Worm (Caenorhabditis elegans) whole organism, L1 larva: ENCODE data around the gene Y73F8A.23.

ENCODE experiments used
- C04F5.9 ChIP-seq: sonication (generic microtip); optimal IDR thresholded peaks from 2 replicates; lab custom pipeline; 2016; ENCODE audit warnings: missing genetic modification characterization, missing compliant biosample characterization
- C16A3.4 ChIP-seq: fragments of 150-350 bp; optimal IDR thresholded peaks from 2 replicates; lab custom pipeline; 2014; ENCODE audit warnings: missing biosample characterization, missing genetic modification characterization
- Y116A8C.19 ChIP-seq: sonication (generic microtip); optimal IDR thresholded peaks from 2 replicates; lab custom pipeline; 2016; ENCODE audit warnings: missing compliant biosample characterization, missing genetic modification characterization, borderline replicate concordance
- aha-1 ChIP-seq: fragments of 150-350 bp; optimal IDR thresholded peaks from 2 replicates; lab custom pipeline; 2014; ENCODE audit warnings: missing biosample characterization, missing genetic modification characterization
- alr-1 ChIP-seq: fragments of 200-800 bp; sonication (Bioruptor generic); optimal IDR thresholded peaks from 2 replicates; lab custom pipeline; 2018; ENCODE audit warnings: borderline replicate concordance, mild to moderate bottlenecking, missing genetic modification characterization, missing compliant biosample characterization
- aly-2 ChIP-seq: fragments of 150-350 bp; optimal IDR thresholded peaks from 2 replicates; lab custom pipeline; 2014; ENCODE audit warnings: missing biosample characterization, missing genetic modification characterization
- blmp-1 ChIP-seq: fragments of 150-350 bp; optimal IDR thresholded peaks from 2 replicates; lab custom pipeline; 2014; ENCODE audit warnings: missing biosample characterization, missing genetic modification characterization
- ceh-63 ChIP-seq: fragments of 200-800 bp; sonication (Bioruptor generic); optimal IDR thresholded peaks from 2 replicates; lab custom pipeline; 2018; ENCODE audit warnings: mild to moderate bottlenecking, missing genetic modification characterization, missing compliant biosample characterization
- ceh-88 ChIP-seq: fragments of 200-800 bp; sonication (Bioruptor generic); IDR thresholded peaks from 2 replicates; pipeline ENCODE4 v1.3.6; 2022; ENCODE audit warnings: missing genetic modification characterization, missing compliant biosample characterization
- ces-1 ChIP-seq: fragments of 150-350 bp; optimal IDR thresholded peaks from 2 replicates; lab custom pipeline; 2014; ENCODE audit warnings: missing biosample characterization, missing genetic modification reagents, missing genetic modification characterization
- dpl-1 ChIP-seq, 3 experiments: fragments of 150-350 bp in 2 of 3; sonication (generic microtip) in 1 of 3; optimal IDR thresholded peaks; 2 replicates each; lab custom pipeline; 2014 to 2017; ENCODE audit warnings: missing biosample characterization in 3 of 3, missing genetic modification characterization in 3 of 3, missing genetic modification reagents in 3 of 3
- dsc-1 ChIP-seq: sonication (generic microtip); optimal IDR thresholded peaks from 2 replicates; lab custom pipeline; 2016; ENCODE audit warnings: mild to moderate bottlenecking, missing genetic modification characterization, missing compliant biosample characterization
- efl-1 ChIP-seq, 4 experiments: fragments of 150-350 bp; optimal IDR thresholded peaks in 3 of 4; peaks in 1 of 4; 1 replicate in 1 of 4; 2 replicates in 3 of 4; lab custom pipeline; 2014; ENCODE audit warnings: missing biosample characterization in 2 of 4, missing genetic modification characterization in 2 of 4, missing genetic modification reagents in 2 of 4
- egl-13 ChIP-seq: sonication (generic microtip); optimal IDR thresholded peaks from 2 replicates; lab custom pipeline; 2016; ENCODE audit warnings: missing genotype, missing genetic modification reagents, missing genetic modification characterization, missing compliant biosample characterization
- elt-2 ChIP-seq: sonication (generic microtip); optimal IDR thresholded peaks from 2 replicates; lab custom pipeline; 2016; ENCODE audit warnings: missing genetic modification characterization, mild to moderate bottlenecking, inconsistent platforms, missing compliant biosample characterization, missing genetic modification reagents
- elt-3 ChIP-seq, 6 experiments: fragments of 150-350 bp in 1 of 6; sonication (generic microtip); optimal IDR thresholded peaks; 2 replicates each; lab custom pipeline; 2017 to 2018; ENCODE audit warnings: missing biosample characterization in 6 of 6, missing genetic modification characterization in 6 of 6, inconsistent platforms in 1 of 6
- fkh-10 ChIP-seq: sonication (generic microtip); optimal IDR thresholded peaks from 2 replicates; lab custom pipeline; 2017; ENCODE audit warnings: missing biosample characterization, missing genetic modification reagents, missing genetic modification characterization
- fkh-8 ChIP-seq: sonication (generic microtip); optimal IDR thresholded peaks from 2 replicates; lab custom pipeline; 2016; ENCODE audit warnings: mild to moderate bottlenecking, missing genetic modification characterization, missing compliant biosample characterization
- grh-1 ChIP-seq: fragments of 200-800 bp; sonication (Bioruptor generic); IDR thresholded peaks from 2 replicates; pipeline ENCODE4 v1.3.6; 2022; ENCODE audit warnings: missing genetic modification reagents, missing genetic modification characterization, missing compliant biosample characterization
- hpl-2 ChIP-seq: fragments of 150-350 bp; optimal IDR thresholded peaks from 2 replicates; lab custom pipeline; 2014; ENCODE audit warnings: missing biosample characterization, missing genetic modification reagents, missing genetic modification characterization
- jun-1 ChIP-seq: fragments of 150-350 bp; optimal IDR thresholded peaks from 2 replicates; lab custom pipeline; 2014; ENCODE audit warnings: missing biosample characterization, missing genetic modification reagents, missing genetic modification characterization
- lin-13 ChIP-seq: fragments of 150-350 bp; optimal IDR thresholded peaks from 2 replicates; lab custom pipeline; 2014; ENCODE audit warnings: missing biosample characterization, missing genetic modification reagents, missing genetic modification characterization
- lin-35 ChIP-seq, 2 experiments: fragments of 150-350 bp; optimal IDR thresholded peaks; 2 replicates each; lab custom pipeline; 2014; ENCODE audit warnings: missing biosample characterization in 2 of 2, missing genetic modification characterization in 2 of 2, missing genetic modification reagents in 2 of 2
- lin-39 ChIP-seq: fragments of 150-350 bp; optimal IDR thresholded peaks from 2 replicates; lab custom pipeline; 2014; ENCODE audit warnings: missing biosample characterization, missing genetic modification reagents, missing genetic modification characterization
- lir-3 ChIP-seq: sonication (generic microtip); optimal IDR thresholded peaks from 2 replicates; lab custom pipeline; 2016; ENCODE audit warnings: mild to moderate bottlenecking, missing genetic modification characterization, moderate library complexity, missing compliant biosample characterization; ENCODE audit not compliant: poor library complexity
- lsy-2 ChIP-seq, 2 experiments: fragments of 150-350 bp; optimal IDR thresholded peaks; 2 replicates each; lab custom pipeline; 2014; ENCODE audit warnings: missing biosample characterization in 2 of 2, missing genetic modification characterization in 2 of 2
- mab-9 ChIP-seq: fragments of 200-800 bp; sonication (Bioruptor generic); IDR thresholded peaks from 2 replicates; pipeline ENCODE4 v1.3.6; 2022; ENCODE audit warnings: missing genetic modification reagents, missing genetic modification characterization, missing compliant biosample characterization
- mdl-1 ChIP-seq, 2 experiments: fragments of 150-350 bp; optimal IDR thresholded peaks; 2 replicates each; lab custom pipeline; 2014 to 2017; ENCODE audit warnings: missing biosample characterization in 2 of 2, missing genetic modification characterization in 2 of 2, inconsistent platforms in 1 of 2
- mep-1 ChIP-seq: fragments of 150-350 bp; optimal IDR thresholded peaks from 2 replicates; lab custom pipeline; 2014; ENCODE audit warnings: missing biosample characterization, missing genetic modification characterization
- nhr-19 ChIP-seq: fragments of 200-800 bp; sonication (Bioruptor generic); conservative IDR thresholded peaks from 2 replicates; pipeline ENCODE4 v1.3.6; 2022; ENCODE audit warnings: missing genetic modification characterization, missing compliant biosample characterization
- nhr-20 ChIP-seq: sonication (generic microtip); optimal IDR thresholded peaks from 2 replicates; lab custom pipeline; 2016; ENCODE audit warnings: mild to moderate bottlenecking, missing genetic modification characterization, missing compliant biosample characterization
- nhr-237 ChIP-seq: fragments of 150-350 bp; optimal IDR thresholded peaks from 2 replicates; lab custom pipeline; 2014; ENCODE audit warnings: missing biosample characterization, missing genetic modification characterization
- nhr-28 ChIP-seq: fragments of 150-350 bp; optimal IDR thresholded peaks from 2 replicates; lab custom pipeline; 2014; ENCODE audit warnings: missing biosample characterization, missing genetic modification characterization
- nhr-47 ChIP-seq: sonication (generic microtip); optimal IDR thresholded peaks from 2 replicates; lab custom pipeline; 2016; ENCODE audit warnings: mild to moderate bottlenecking, missing genetic modification characterization, moderate library complexity, missing compliant biosample characterization
- nhr-71 ChIP-seq: sonication (generic microtip); optimal IDR thresholded peaks from 2 replicates; lab custom pipeline; 2016; ENCODE audit warnings: mild to moderate bottlenecking, missing genetic modification characterization, moderate library complexity, missing compliant biosample characterization
- nhr-77 ChIP-seq: fragments of 150-350 bp; optimal IDR thresholded peaks from 2 replicates; lab custom pipeline; 2014; ENCODE audit warnings: missing biosample characterization, missing genetic modification characterization
- nhr-84 ChIP-seq: sonication (generic microtip); optimal IDR thresholded peaks from 2 replicates; lab custom pipeline; 2017; ENCODE audit warnings: missing biosample characterization, missing genetic modification characterization
- nhr-85 ChIP-seq: sonication (generic microtip); peaks from one replicate; lab custom pipeline; 2016; ENCODE audit warnings: missing genetic modification characterization, inconsistent platforms, missing compliant biosample characterization
- nhr-90 ChIP-seq: sonication (generic microtip); optimal IDR thresholded peaks from 2 replicates; lab custom pipeline; 2016; ENCODE audit warnings: mild to moderate bottlenecking, missing genetic modification characterization, missing compliant biosample characterization; ENCODE audit not compliant: poor library complexity
- skn-1 ChIP-seq: fragments of 150-350 bp; optimal IDR thresholded peaks from 2 replicates; lab custom pipeline; 2014; ENCODE audit warnings: missing biosample characterization, missing genetic modification characterization
- snpc-4 ChIP-seq: fragments of 150-350 bp; optimal IDR thresholded peaks from 2 replicates; lab custom pipeline; 2014; ENCODE audit warnings: missing biosample characterization, missing genetic modification characterization
- snu-23 ChIP-seq: sonication (generic microtip); optimal IDR thresholded peaks from 2 replicates; lab custom pipeline; 2016; ENCODE audit warnings: missing genetic modification characterization, missing compliant biosample characterization
- swsn-7 ChIP-seq: sonication (generic microtip); optimal IDR thresholded peaks from 2 replicates; lab custom pipeline; 2016; ENCODE audit warnings: missing genetic modification characterization, missing compliant biosample characterization
- tbx-2 ChIP-seq: sonication (generic microtip); optimal IDR thresholded peaks from 2 replicates; lab custom pipeline; 2016; ENCODE audit warnings: missing genetic modification characterization, missing compliant biosample characterization
- unc-30 ChIP-seq: sonication (generic microtip); optimal IDR thresholded peaks from 2 replicates; lab custom pipeline; 2017; ENCODE audit warnings: missing biosample characterization, missing genetic modification characterization
- unc-98 ChIP-seq: fragments of 200-800 bp; sonication (Bioruptor generic); IDR thresholded peaks from 2 replicates; pipeline ENCODE4 v1.3.6; 2022; ENCODE audit warnings: missing genetic modification characterization, missing compliant biosample characterization
- zip-4 ChIP-seq: fragments of 200-800 bp; sonication (Bioruptor generic); optimal IDR thresholded peaks from 2 replicates; lab custom pipeline; 2018; ENCODE audit warnings: mild to moderate bottlenecking, missing genetic modification characterization, moderate library complexity, missing compliant biosample characterization

Gene Y73F8A.23

DNA sequence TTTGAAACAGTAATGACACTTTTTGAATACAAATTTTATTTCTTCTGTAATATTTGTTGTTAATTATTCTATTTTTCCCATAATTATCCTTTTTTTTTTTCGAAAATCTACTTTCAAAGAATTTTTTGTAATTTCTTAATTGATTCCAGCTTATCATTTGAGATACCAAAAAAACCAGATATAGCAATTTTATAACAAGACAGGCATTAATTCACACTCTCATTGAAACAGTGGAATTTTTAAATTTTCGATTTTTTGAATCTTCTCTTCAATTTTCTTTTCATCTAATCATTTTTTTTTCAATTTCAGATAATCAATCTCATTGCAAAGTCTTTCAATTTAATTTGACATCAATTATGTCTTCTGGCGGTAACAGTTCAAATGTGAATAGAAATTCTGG lies 44.4 kb downstream of the Y73F8A.23 start, which contains the start of gene nhr-5 (continued):
- TF ChIP-seq unc-30 (no peak), mab-9 (GFP tag; lab: Robert Waterston, UW) (no peak), nhr-19 (GFP tag; lab: Robert Waterston, UW) (no peak)
- TF ChIP-seq, all 84 proteins: peak for 0

- TF ChIP-seq Y116A8C.19 (tag; lab: Kevin White, UChicago), result no peak
- TF ChIP-seq tbx-2 (tag; lab: Kevin White, UChicago), result peak; percentile 43
- TF ChIP-seq lir-3, result peak; percentile 29
- TF ChIP-seq blmp-1 (tag; lab: Kevin White, UChicago), result peak; percentile 87
- peak; percentile 54 for TF ChIP-seq nhr-19 (GFP tag; lab: Robert Waterston, UW)
- TF ChIP-seq zip-4 (GFP tag; lab: Kevin White, UChicago), result no peak
- TF ChIP-seq nhr-85 (tag; lab: Kevin White, UChicago), result peak; percentile 99
- peak; percentile 19 for TF ChIP-seq jun-1 (tag; lab: Kevin White, UChicago)
- TF ChIP-seq ces-1 (GFP tag; lab: Kevin White, UChicago), result no peak
- peak; percentile 83 for TF ChIP-seq snu-23
- TF ChIP-seq fkh-10 (GFP tag; lab: Kevin White, UChicago), result no peak
- no peak for TF ChIP-seq unc-98 (GFP tag; lab: Robert Waterston, UW)
- TF ChIP-seq aly-2 (tag; lab: Kevin White, UChicago), result no peak
- TF ChIP-seq efl-1 (optimal IDR thresholded peaks at IDR 0.05; lab: Kevin White, UChicago), result peak; percentile 22 to 35
- TF ChIP-seq efl-1 (GFP tag; optimal IDR thresholded peaks at IDR 0.05 in 1 of 2; lab: Kevin White, UChicago), result peak in 1 of 2 experiments; percentile 93
- peak; percentile 80 for TF ChIP-seq nhr-90 (tag; lab: Kevin White, UChicago)
- TF ChIP-seq lin-35 (GFP tag; optimal IDR thresholded peaks at IDR 0.05; lab: Kevin White, UChicago), result peak in 1 of 2 experiments; percentile 78
- TF ChIP-seq mdl-1 (tag; optimal IDR thresholded peaks at IDR 0.05; lab: Kevin White, UChicago), result peak in 1 of 2 experiments; percentile 40
- peak in 1 of 2 experiments; percentile 60 for TF ChIP-seq lsy-2 (tag; optimal IDR thresholded peaks at IDR 0.05; lab: Kevin White, UChicago)
- TF ChIP-seq dpl-1 (GFP tag; optimal IDR thresholded peaks at IDR 0.05; lab: Kevin White, UChicago), result peak in 2 of 3 experiments; percentile 7 to 48
- peak; percentile 28 for TF ChIP-seq C16A3.4
- peak; percentile 17 for TF ChIP-seq lin-13 (GFP tag; lab: Kevin White, UChicago)
- no peak for TF ChIP-seq ceh-88 (GFP tag; lab: Robert Waterston, UW)
- peak; percentile 18 for TF ChIP-seq hpl-2 (GFP tag; lab: Kevin White, UChicago)
- TF ChIP-seq grh-1 (GFP tag; lab: Robert Waterston, UW), result peak; percentile 84
- TF ChIP-seq nhr-237, result peak; percentile 31
- TF ChIP-seq nhr-20 (tag; lab: Kevin White, UChicago), result peak; percentile 88
- peak; percentile 23 for TF ChIP-seq swsn-7 (tag; lab: Kevin White, UChicago)
- no peak for TF ChIP-seq dsc-1 (tag; lab: Kevin White, UChicago)
- peak; percentile 45 for TF ChIP-seq nhr-47 (tag; lab: Kevin White, UChicago)
- TF ChIP-seq skn-1, result no peak
- TF ChIP-seq snpc-4, result peak; percentile 12
- peak; percentile 78 for TF ChIP-seq nhr-71 (tag; lab: Kevin White, UChicago)
- no peak for TF ChIP-seq C04F5.9
- peak in 3 of 6 experiments; percentile 35 to 92 (median 77) for TF ChIP-seq elt-3 (tag; optimal IDR thresholded peaks at IDR 0.05; lab: Kevin White, UChicago)
- peak; percentile 13 for TF ChIP-seq mep-1
- TF ChIP-seq fkh-8 (tag; lab: Kevin White, UChicago), result no peak
These were observed 45.7 kb downstream of the Y73F8A.23 start for ce11 chrIV:15398643-15399042.

ce11 chrIV:15395260-15395844 lies 49.0 kb downstream of the Y73F8A.23 start:
- TF ChIP-seq nhr-28 (tag; lab: Kevin White, UChicago) (no peak), nhr-85 (tag; lab: Kevin White, UChicago) (peak; percentile 55), nhr-19 (GFP tag; lab: Robert Waterston, UW) (0 out of 2 replicates have a peak, but pooled peaks have one; percentile 21), lin-35 (GFP tag; optimal IDR thresholded peaks at IDR 0.05; lab: Kevin White, UChicago) (peak in 1 of 2 experiments; percentile 19), nhr-84 (tag; lab: Kevin White, UChicago) (no peak), elt-2 (tag; lab: Kevin White, UChicago) (peak; percentile 77), swsn-7 (tag; lab: Kevin White, UChicago) (no peak), ceh-63 (GFP tag; lab: Kevin White, UChicago) (no peak), nhr-90 (tag; lab: Kevin White, UChicago) (peak; percentile 17), fkh-8 (tag; lab: Kevin White, UChicago) (no peak), mep-1 (no peak), aha-1 (tag; lab: Kevin White, UChicago) (no peak), elt-3 (tag; optimal IDR thresholded peaks at IDR 0.05; lab: Kevin White, UChicago) (peak in 5 of 6 experiments; percentile 36 to 97 (median 59)), nhr-77 (tag; lab: Kevin White, UChicago) (no peak), nhr-20 (tag; lab: Kevin White, UChicago) (peak; percentile 71), lin-39 (tag; lab: Kevin White, UChicago) (no peak), grh-1 (GFP tag; lab: Robert Waterston, UW) (0 out of 2 replicates have a peak, but pooled peaks have one; percentile 21), egl-13 (no peak), alr-1 (tag; lab: Kevin White, UChicago) (no peak)
